Fruit fly (Drosophila melanogaster) whole organism, adult: Measurements from ENCODE around the gene CG6144.

ENCODE experiments used
- CG11617 ChIP-seq: fragments of 200-800 bp; sonication (Bioruptor generic); optimal IDR thresholded peaks from 2 replicates; lab custom pipeline; 2017; ENCODE audit warnings: mild to moderate bottlenecking, missing biosample characterization, missing genetic modification reagents, missing genetic modification characterization
- CG12768 ChIP-seq: fragments of 200-800 bp; sonication (Bioruptor generic); optimal IDR thresholded peaks from 2 replicates; lab custom pipeline; 2017; ENCODE audit warnings: missing biosample characterization, missing genetic modification characterization, mild to moderate bottlenecking, moderate library complexity, missing genetic modification reagents
- CG14711 ChIP-seq: fragments of 200-800 bp; sonication (Bioruptor generic); optimal IDR thresholded peaks from 2 replicates; lab custom pipeline; 2018; ENCODE audit warnings: missing biosample characterization, mild to moderate bottlenecking, missing genetic modification characterization, moderate library complexity
- CG1620 ChIP-seq: fragments of 200-800 bp; sonication (Bioruptor generic); optimal IDR thresholded peaks from 2 replicates; lab custom pipeline; 2016; ENCODE audit warnings: missing biosample characterization, missing genetic modification characterization
- CG33017 ChIP-seq: fragments of 200-800 bp; sonication (Bioruptor generic); optimal IDR thresholded peaks from 2 replicates; lab custom pipeline; 2018; ENCODE audit warnings: missing biosample characterization, mild to moderate bottlenecking, missing genetic modification characterization, moderate library complexity
- CG5204 ChIP-seq: fragments of 200-800 bp; sonication (Bioruptor generic); optimal IDR thresholded peaks from 2 replicates; lab custom pipeline; 2016; ENCODE audit warnings: missing biosample characterization, missing genetic modification characterization
- CG7045 ChIP-seq: fragments of 200-800 bp; sonication (Bioruptor generic); optimal IDR thresholded peaks from 2 replicates; lab custom pipeline; 2017; ENCODE audit warnings: missing biosample characterization, mild to moderate bottlenecking, missing genetic modification characterization
- CG7101 ChIP-seq: fragments of 200-800 bp; sonication (Bioruptor generic); optimal IDR thresholded peaks from 2 replicates; lab custom pipeline; 2018; ENCODE audit warnings: missing biosample characterization, mild to moderate bottlenecking, missing genetic modification characterization, moderate library complexity
- Clk ChIP-seq: fragments of 200-800 bp; sonication (Bioruptor generic); optimal IDR thresholded peaks from 2 replicates; lab custom pipeline; 2017; ENCODE audit warnings: missing biosample characterization, missing genetic modification characterization
- Crg-1 ChIP-seq: fragments of 200-800 bp; sonication (Bioruptor generic); optimal IDR thresholded peaks from 2 replicates; lab custom pipeline; 2016; ENCODE audit warnings: missing biosample characterization, missing genetic modification characterization
- Hr96 ChIP-seq: fragments of 200-800 bp; sonication (Bioruptor generic); optimal IDR thresholded peaks from 2 replicates; lab custom pipeline; 2016; ENCODE audit warnings: missing biosample characterization, missing genetic modification characterization
- Mnt ChIP-seq: fragments of 200-800 bp; sonication (Bioruptor generic); optimal IDR thresholded peaks from 2 replicates; lab custom pipeline; 2016; ENCODE audit warnings: missing biosample characterization, mild to moderate bottlenecking, missing genetic modification characterization
- bab1 ChIP-seq: fragments of 200-800 bp; sonication (Bioruptor generic); optimal IDR thresholded peaks from 3 replicates; lab custom pipeline; 2019; ENCODE audit warnings: missing biosample characterization, mild to moderate bottlenecking, missing genetic modification characterization, moderate library complexity
- cic ChIP-seq: fragments of 200-800 bp; sonication (Bioruptor generic); optimal IDR thresholded peaks from 2 replicates; lab custom pipeline; 2017; ENCODE audit warnings: missing biosample characterization, mild to moderate bottlenecking, missing genetic modification characterization, moderate library complexity
- cnc ChIP-seq, 2 experiments: fragments of >200 bp; optimal IDR thresholded peaks; 2 replicates each; lab custom pipeline; 2017
- kay ChIP-seq: fragments of 200-800 bp; sonication (Bioruptor generic); peaks from one replicate; lab custom pipeline; 2016; ENCODE audit warnings: missing biosample characterization, missing genetic modification characterization, borderline replicate concordance
- ovo ChIP-seq: fragments of 200-800 bp; sonication (Bioruptor generic); optimal IDR thresholded peaks from 2 replicates; lab custom pipeline; 2016; ENCODE audit warnings: missing biosample characterization, missing genetic modification characterization
- pad ChIP-seq: fragments of 200-800 bp; sonication (Bioruptor generic); optimal IDR thresholded peaks from 3 replicates; lab custom pipeline; 2017; ENCODE audit warnings: missing biosample characterization, missing genetic modification characterization, mild to moderate bottlenecking, moderate library complexity, missing genetic modification reagents
- tj ChIP-seq: fragments of 200-800 bp; sonication (Bioruptor generic); optimal IDR thresholded peaks from 3 replicates; lab custom pipeline; 2017; ENCODE audit warnings: missing biosample characterization, mild to moderate bottlenecking, missing genetic modification characterization, moderate library complexity
- toe ChIP-seq: fragments of 200-800 bp; sonication (Bioruptor generic); optimal IDR thresholded peaks from 2 replicates; lab custom pipeline; 2016; ENCODE audit warnings: missing biosample characterization, missing genetic modification characterization

Gene CG6144

dm6 chr2L:10503356-10503977, 15.0 kb downstream of the CG6144 start:
- TF ChIP-seq CG33017, result no peak
- no peak for TF ChIP-seq Clk (GFP tag; lab: Kevin White, UChicago)
- TF ChIP-seq tj, result no peak
- no peak for TF ChIP-seq cic
- no peak for TF ChIP-seq ovo
- TF ChIP-seq CG7101 (tag; lab: Kevin White, UChicago), result no peak
- no peak for TF ChIP-seq bab1
- no peak for TF ChIP-seq Crg-1 (GFP tag; lab: Kevin White, UChicago)
- no peak for TF ChIP-seq CG1620
- no peak for TF ChIP-seq CG5204 (GFP tag; lab: Kevin White, UChicago)
- TF ChIP-seq CG11617 (GFP tag; lab: Kevin White, UChicago), result no peak
- no peak for TF ChIP-seq Mnt (GFP tag; lab: Kevin White, UChicago)
- TF ChIP-seq cnc (optimal IDR thresholded peaks at IDR 0.05; lab: Kevin White, UChicago), result no peak

DNA sequence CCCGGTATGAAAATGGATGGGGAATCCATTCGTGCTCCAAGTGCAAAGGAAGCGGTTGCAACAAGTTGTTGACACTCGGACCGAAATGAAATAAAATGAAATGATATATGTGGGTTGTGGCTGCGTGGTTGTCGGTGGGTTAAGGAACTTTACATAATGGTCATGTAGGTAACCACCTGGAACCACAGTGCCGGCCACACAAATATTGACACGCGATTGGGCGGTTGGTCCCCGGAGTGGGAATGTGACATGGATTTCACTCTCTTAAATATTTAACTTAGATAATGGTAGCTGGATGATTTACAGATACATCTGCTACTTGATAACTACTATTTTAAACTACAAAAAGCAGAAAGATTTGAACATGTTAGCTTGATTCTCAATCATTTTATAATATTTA, 16.4 kb downstream of the CG6144 start:
- no peak for TF ChIP-seq CG11617 (GFP tag; lab: Kevin White, UChicago)
- no peak for TF ChIP-seq CG1620
- no peak for TF ChIP-seq ovo
- no peak for TF ChIP-seq kay (GFP tag; lab: Kevin White, UChicago)
- TF ChIP-seq CG33017, result no peak
- no peak for TF ChIP-seq tj
- TF ChIP-seq CG12768 (GFP tag; lab: Kevin White, UChicago), result no peak

DNA sequence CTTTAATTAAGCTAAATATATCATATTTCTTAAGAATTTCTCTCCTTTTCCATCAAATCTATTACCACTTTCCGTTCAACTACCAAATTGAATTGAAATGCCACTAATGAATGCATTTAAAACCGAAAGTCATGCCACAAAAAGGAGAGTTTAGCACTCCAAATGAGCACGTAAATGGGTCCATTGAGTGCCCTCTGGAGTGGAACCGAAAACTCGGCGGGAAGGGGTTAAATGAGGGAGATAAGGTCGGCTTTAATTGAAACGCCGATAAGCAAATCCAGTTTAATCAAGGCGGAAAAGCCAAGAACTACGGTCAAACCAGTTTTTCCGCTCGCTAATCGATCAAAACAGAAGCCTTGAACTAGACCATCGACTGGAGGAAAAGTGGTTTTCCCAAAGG, 16.9 kb downstream of the CG6144 start:
- no peak for TF ChIP-seq Hr96 (GFP tag; lab: Kevin White, UChicago)

DNA sequence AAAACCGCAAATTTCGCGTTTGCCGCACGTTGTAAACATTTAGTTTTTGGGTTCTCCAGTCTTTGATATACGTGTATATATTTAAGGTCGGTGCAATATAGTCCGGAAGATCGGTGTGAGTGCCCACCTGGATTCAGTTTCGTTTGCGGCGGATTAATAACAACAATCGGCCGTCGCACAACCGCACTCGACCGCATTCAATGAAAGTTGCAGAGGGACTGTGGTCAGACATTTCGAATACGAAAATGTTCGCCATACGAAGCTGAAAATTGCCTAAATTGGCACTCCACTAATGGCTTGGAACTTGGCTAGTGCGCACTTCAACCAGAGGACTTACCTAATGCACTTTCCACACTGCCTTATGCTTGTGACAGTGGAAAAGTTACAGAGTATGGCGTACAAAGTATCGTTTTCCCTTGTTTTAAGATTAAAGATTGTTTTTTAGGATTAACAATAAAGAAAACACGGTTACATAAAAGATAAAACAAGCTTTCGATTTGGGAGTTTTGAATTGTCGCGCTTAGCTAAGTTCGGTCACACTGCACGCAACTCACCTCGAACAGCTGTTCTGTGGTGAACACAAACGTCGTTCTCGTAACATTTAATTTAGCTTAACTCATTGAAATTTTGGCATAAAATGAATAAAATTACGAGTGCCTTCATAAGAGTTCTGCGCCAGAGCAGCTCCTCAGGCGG, 18.2 kb downstream of the CG6144 start, which contains the start of the genes Myo31DF and CG6094:
Gene Myo31DF, minus strand, starts transcription at position 223 of the 696 bp plus-strand sequence.
Gene CG6094, plus strand, starts transcription at position 525 of the 696 bp plus-strand sequence.
- TF ChIP-seq cnc (optimal IDR thresholded peaks at IDR 0.05; lab: Kevin White, UChicago) (no peak), CG7101 (tag; lab: Kevin White, UChicago) (peak; percentile 27), toe (no peak), Mnt (GFP tag; lab: Kevin White, UChicago) (peak; percentile 52), bab1 (peak; percentile 48), CG5204 (GFP tag; lab: Kevin White, UChicago) (no peak), CG14711 (tag; lab: Kevin White, UChicago) (peak; percentile 34), Clk (GFP tag; lab: Kevin White, UChicago) (no peak), CG7045 (GFP tag; lab: Kevin White, UChicago) (no peak), pad (GFP tag; lab: Kevin White, UChicago) (peak; percentile 28), kay (GFP tag; lab: Kevin White, UChicago) (no peak), Hr96 (GFP tag; lab: Kevin White, UChicago) (no peak), CG33017 (no peak), CG1620 (peak; percentile 51), Crg-1 (GFP tag; lab: Kevin White, UChicago) (peak; percentile 18), ovo (peak; percentile 22), cic (peak; percentile 5), CG12768 (GFP tag; lab: Kevin White, UChicago) (peak; percentile 39), tj (peak; percentile 60), CG11617 (GFP tag; lab: Kevin White, UChicago) (no peak)

- TF ChIP-seq ovo (peak; percentile 38), CG14711 (tag; lab: Kevin White, UChicago) (no peak), CG12768 (GFP tag; lab: Kevin White, UChicago) (no peak), Mnt (GFP tag; lab: Kevin White, UChicago) (peak; percentile 85), CG7101 (tag; lab: Kevin White, UChicago) (no peak)
Observed at dm6 chr2L:10510088-10510487, 21.6 kb downstream of the CG6144 start, which contains the start of gene CG7384. CG7384 (minus strand) TSS chr2L:10510453.

- TF ChIP-seq kay (GFP tag; lab: Kevin White, UChicago) (peak; percentile 88), CG1620 (no peak), CG5204 (GFP tag; lab: Kevin White, UChicago) (no peak), cnc (optimal IDR thresholded peaks at IDR 0.05; lab: Kevin White, UChicago) (no peak), CG33017 (no peak), Mnt (GFP tag; lab: Kevin White, UChicago) (no peak)
Observed at dm6 chr2L:10510843-10511242, 22.3 kb downstream of the CG6144 start.

DNA sequence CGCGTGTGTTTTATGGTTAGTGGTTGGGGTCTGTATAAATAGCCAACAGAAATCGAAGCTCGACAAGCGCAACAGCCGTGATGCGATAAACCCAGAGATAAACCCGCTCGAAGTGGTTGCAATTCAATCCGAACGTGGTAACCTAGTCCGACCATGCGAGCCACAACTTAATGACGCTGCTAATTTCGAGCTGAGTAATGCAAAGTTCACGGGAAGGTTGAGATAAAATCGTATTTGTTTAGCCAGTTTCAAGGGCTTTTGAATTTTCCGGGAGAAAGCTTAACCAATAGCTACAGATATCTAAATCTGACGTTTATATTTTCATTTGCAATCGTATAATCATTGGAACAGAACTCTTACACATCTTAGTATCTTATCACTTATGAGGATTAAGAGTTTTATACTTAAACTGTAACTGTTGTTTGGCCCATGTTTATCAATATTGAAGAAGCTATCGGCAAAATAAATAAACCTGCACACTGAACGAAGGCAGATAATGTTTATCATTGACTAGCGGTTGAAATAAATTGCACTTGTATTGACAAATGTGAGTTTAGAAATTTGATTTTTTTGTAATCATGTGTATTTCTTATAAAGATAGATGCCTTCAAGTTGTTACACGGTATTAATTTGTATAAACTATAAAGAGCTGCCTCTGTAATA, 25.5 kb downstream of the CG6144 start:
- no peak for TF ChIP-seq CG11617 (GFP tag; lab: Kevin White, UChicago)
- TF ChIP-seq CG12768 (GFP tag; lab: Kevin White, UChicago), result peak; percentile 17
- TF ChIP-seq toe, result no peak
- peak; percentile 66 for TF ChIP-seq tj
- no peak for TF ChIP-seq Hr96 (GFP tag; lab: Kevin White, UChicago)
- no peak for TF ChIP-seq kay (GFP tag; lab: Kevin White, UChicago)
- TF ChIP-seq CG1620, result no peak
- no peak for TF ChIP-seq pad (GFP tag; lab: Kevin White, UChicago)
- TF ChIP-seq CG7101 (tag; lab: Kevin White, UChicago), result no peak
- TF ChIP-seq bab1, result no peak
- TF ChIP-seq ovo, result no peak
- TF ChIP-seq cnc (optimal IDR thresholded peaks at IDR 0.05; lab: Kevin White, UChicago), result peak in 1 of 2 experiments; percentile 80
- no peak for TF ChIP-seq CG5204 (GFP tag; lab: Kevin White, UChicago)
- TF ChIP-seq CG33017, result no peak
- no peak for TF ChIP-seq Mnt (GFP tag; lab: Kevin White, UChicago)
- TF ChIP-seq Crg-1 (GFP tag; lab: Kevin White, UChicago), result no peak
- peak; percentile 22 for TF ChIP-seq cic
- TF ChIP-seq Clk (GFP tag; lab: Kevin White, UChicago), result no peak
- no peak for TF ChIP-seq CG7045 (GFP tag; lab: Kevin White, UChicago)
- no peak for TF ChIP-seq CG14711 (tag; lab: Kevin White, UChicago)
